Worm (Caenorhabditis elegans) whole organism, late embryonic: ENCODE measurements around the gene C34F6.5.

Source experiments
- T23F11.4 ChIP-seq: fragments of 200-800 bp; sonication (Bioruptor generic); optimal IDR thresholded peaks from 2 replicates; lab custom pipeline; 2018; ENCODE audit warnings: mild to moderate bottlenecking, missing genetic modification characterization, missing compliant biosample characterization
- ahr-1 ChIP-seq: sonication (generic microtip); optimal IDR thresholded peaks from 2 replicates; lab custom pipeline; 2016; ENCODE audit warnings: missing genetic modification characterization, missing compliant biosample characterization
- pqm-1 ChIP-seq: sonication (generic microtip); optimal IDR thresholded peaks from 2 replicates; lab custom pipeline; 2016; ENCODE audit warnings: missing genetic modification characterization, missing compliant biosample characterization
- unc-55 ChIP-seq: sonication (generic microtip); optimal IDR thresholded peaks from 2 replicates; lab custom pipeline; 2017; ENCODE audit warnings: missing biosample characterization, missing genetic modification reagents, missing genetic modification characterization

ce11 chrX:11189515-11189914 lies 19.2 kb downstream of the C34F6.5 start, which contains the start of gene F13D2.1:
- TF ChIP-seq T23F11.4 (GFP tag; lab: Kevin White, UChicago) = no peak
- no peak for TF ChIP-seq pqm-1
- TF ChIP-seq unc-55 (GFP tag; lab: Kevin White, UChicago) = no peak
- no peak for TF ChIP-seq ahr-1 (tag; lab: Kevin White, UChicago)
